Fruit fly (Drosophila melanogaster) whole organism, embryonic: ENCODE results near the gene T48.

Source experiments
- Asciz ChIP-seq: fragments of 200-800 bp; sonication (Bioruptor generic); optimal IDR thresholded peaks from 2 replicates; lab custom pipeline; 2017; ENCODE audit warnings: missing biosample characterization, mild to moderate bottlenecking, missing genetic modification characterization, missing genetic modification reagents
- Blimp-1 ChIP-seq: fragments of 200-800 bp; sonication (Bioruptor generic); optimal IDR thresholded peaks from 3 replicates; lab custom pipeline; 2018; ENCODE audit warnings: missing biosample characterization, missing genetic modification characterization, mild to moderate bottlenecking, moderate library complexity, missing genetic modification reagents
- C15 ChIP-seq: fragments of 200-800 bp; sonication (Bioruptor generic); IDR thresholded peaks from 3 replicates; pipeline ENCODE4 v1.3.6; 2022; ENCODE audit warnings: missing biosample characterization, missing genetic modification characterization
- CG10267 ChIP-seq: fragments of 200-800 bp; sonication (Bioruptor generic); optimal IDR thresholded peaks from 2 replicates; lab custom pipeline; 2018; ENCODE audit warnings: missing biosample characterization, mild to moderate bottlenecking, missing genetic modification characterization, moderate library complexity
- CG10565 ChIP-seq: fragments of 200-800 bp; sonication (Bioruptor generic); optimal IDR thresholded peaks from 3 replicates; lab custom pipeline; 2016; ENCODE audit warnings: missing biosample characterization, mild to moderate bottlenecking, missing genetic modification characterization
- CG10979 ChIP-seq: fragments of 200-800 bp; sonication (Bioruptor generic); optimal IDR thresholded peaks from 2 replicates; lab custom pipeline; 2018; ENCODE audit warnings: missing biosample characterization, mild to moderate bottlenecking, missing genetic modification characterization, moderate library complexity
- CG13296 ChIP-seq: fragments of 200-800 bp; sonication (Bioruptor generic); optimal IDR thresholded peaks from 3 replicates; lab custom pipeline; 2018; ENCODE audit warnings: missing biosample characterization, mild to moderate bottlenecking, missing genetic modification characterization
- CG14014 ChIP-seq: fragments of 200-800 bp; sonication (Bioruptor generic); IDR thresholded peaks from 2 replicates; pipeline ENCODE4 v1.3.6; 2022; ENCODE audit warnings: missing biosample characterization, missing genetic modification characterization
- CG14667 ChIP-seq: fragments of 200-800 bp; sonication (Bioruptor generic); IDR thresholded peaks from 2 replicates; pipeline ENCODE4 v1.3.6; 2022; ENCODE audit warnings: missing biosample characterization, missing genetic modification characterization
- CG14710 ChIP-seq: fragments of 200-800 bp; sonication (Bioruptor generic); optimal IDR thresholded peaks from 3 replicates; lab custom pipeline; 2019; ENCODE audit warnings: missing biosample characterization, mild to moderate bottlenecking, missing genetic modification characterization, moderate library complexity
- CG1602 ChIP-seq: fragments of 200-800 bp; sonication (Bioruptor generic); optimal IDR thresholded peaks from 3 replicates; lab custom pipeline; 2016; ENCODE audit warnings: missing biosample characterization, missing genetic modification characterization
- CG17359 ChIP-seq: fragments of 200-800 bp; sonication (Bioruptor generic); optimal IDR thresholded peaks from 3 replicates; lab custom pipeline; 2018; ENCODE audit warnings: missing biosample characterization, mild to moderate bottlenecking, missing genetic modification characterization, moderate library complexity
- CG2129 ChIP-seq: fragments of 200-800 bp; sonication (Bioruptor generic); IDR thresholded peaks from 2 replicates; pipeline ENCODE4 v1.3.6; 2022; ENCODE audit warnings: missing biosample characterization, missing genetic modification characterization; ENCODE audit not compliant: partially characterized antibody
- CG2199 ChIP-seq: fragments of 200-800 bp; sonication (Bioruptor generic); IDR thresholded peaks from 3 replicates; pipeline ENCODE4 v1.3.6; 2022; ENCODE audit warnings: missing biosample characterization, missing genetic modification characterization
- CG3281 ChIP-seq: fragments of 200-800 bp; sonication (Bioruptor generic); optimal IDR thresholded peaks from 3 replicates; lab custom pipeline; 2017; ENCODE audit warnings: missing biosample characterization, mild to moderate bottlenecking, missing genetic modification characterization
- CG33213 ChIP-seq: fragments of 200-800 bp; sonication (Bioruptor generic); optimal IDR thresholded peaks from 3 replicates; lab custom pipeline; 2016; ENCODE audit warnings: missing biosample characterization, missing genetic modification characterization
- CG3838 ChIP-seq: fragments of 200-800 bp; sonication (Bioruptor generic); optimal IDR thresholded peaks from 3 replicates; lab custom pipeline; 2016; ENCODE audit warnings: missing biosample characterization, missing genetic modification characterization
- CG4360 ChIP-seq: fragments of 200-800 bp; sonication (Bioruptor generic); IDR thresholded peaks from 2 replicates; pipeline ENCODE4 v1.3.6; 2022; ENCODE audit warnings: missing biosample characterization, missing genetic modification characterization
- CG4820 ChIP-seq: fragments of 200-800 bp; sonication (Bioruptor generic); optimal IDR thresholded peaks from 3 replicates; lab custom pipeline; 2016; ENCODE audit warnings: missing biosample characterization, missing genetic modification characterization
- CG4854 ChIP-seq: fragments of 200-800 bp; sonication (Bioruptor generic); optimal IDR thresholded peaks from 2 replicates; lab custom pipeline; 2016; ENCODE audit warnings: missing biosample characterization, missing genetic modification characterization, inconsistent platforms
- CG5245 ChIP-seq: fragments of 200-800 bp; sonication (Bioruptor generic); optimal IDR thresholded peaks from 3 replicates; lab custom pipeline; 2016; ENCODE audit warnings: missing biosample characterization, missing genetic modification characterization
- CG6175 ChIP-seq: fragments of 200-800 bp; sonication (Bioruptor generic); IDR thresholded peaks from 3 replicates; pipeline ENCODE4 v1.3.6; 2022; ENCODE audit warnings: missing biosample characterization, missing genetic modification characterization
- CG6689 ChIP-seq: fragments of 200-800 bp; sonication (Bioruptor generic); IDR thresholded peaks from 2 replicates; pipeline ENCODE4 v1.3.6; 2022; ENCODE audit warnings: missing biosample characterization, missing genetic modification characterization
- CG6854 ChIP-seq: fragments of 200-800 bp; sonication (Bioruptor generic); optimal IDR thresholded peaks from 3 replicates; lab custom pipeline; 2017; ENCODE audit warnings: missing biosample characterization, mild to moderate bottlenecking, missing genetic modification characterization
- CG7357 ChIP-seq: fragments of 200-800 bp; sonication (Bioruptor generic); IDR thresholded peaks from 3 replicates; pipeline ENCODE4 v1.3.6; 2022; ENCODE audit warnings: missing biosample characterization, missing genetic modification characterization
- CG9932 ChIP-seq: fragments of 200-800 bp; sonication (Bioruptor generic); IDR thresholded peaks from 2 replicates; pipeline ENCODE4 v1.3.6; 2022; ENCODE audit warnings: missing biosample characterization, missing genetic modification characterization
- Dll ChIP-seq: fragments of 200-800 bp; sonication (Bioruptor generic); IDR thresholded peaks from 4 replicates; pipeline ENCODE4 v1.3.6; 2022; ENCODE audit warnings: missing biosample characterization, missing genetic modification characterization; ENCODE audit not compliant: partially characterized antibody
- Eip74EF ChIP-seq, 2 experiments: fragments of 200-800 bp in 1 of 2; fragments of >200 bp in 1 of 2; sonication (Bioruptor generic) in 1 of 2; optimal IDR thresholded peaks; 2 replicates each; lab custom pipeline; 2017 to 2019; ENCODE audit warnings: missing biosample characterization in 2 of 2, missing genetic modification characterization in 2 of 2, mild to moderate bottlenecking in 1 of 2, moderate library complexity in 1 of 2
- Ets97D ChIP-seq: fragments of 200-800 bp; sonication (Bioruptor generic); optimal IDR thresholded peaks from 3 replicates; lab custom pipeline; 2016; ENCODE audit warnings: missing biosample characterization, missing genetic modification characterization
- Fer3 ChIP-seq: fragments of 200-800 bp; sonication (Bioruptor generic); optimal IDR thresholded peaks from 2 replicates; lab custom pipeline; 2018; ENCODE audit warnings: missing biosample characterization, mild to moderate bottlenecking, missing genetic modification characterization, moderate library complexity
- H15 ChIP-seq: fragments of 200-800 bp; sonication (Bioruptor generic); IDR thresholded peaks from 3 replicates; pipeline ENCODE4 v1.3.6; 2022; ENCODE audit warnings: missing biosample characterization, missing genetic modification characterization
- Hmx ChIP-seq: fragments of 200-800 bp; sonication (Bioruptor generic); optimal IDR thresholded peaks from 2 replicates; lab custom pipeline; 2016; ENCODE audit warnings: missing biosample characterization, missing genetic modification characterization
- Max ChIP-seq: fragments of 200-800 bp; sonication (Bioruptor generic); optimal IDR thresholded peaks from 2 replicates; lab custom pipeline; 2016; ENCODE audit warnings: missing biosample characterization, mild to moderate bottlenecking, missing genetic modification characterization
- Mrtf ChIP-seq: fragments of 200-800 bp; sonication (Bioruptor generic); IDR thresholded peaks from 3 replicates; pipeline ENCODE4 v1.3.6; 2022; ENCODE audit warnings: missing biosample characterization, missing genetic modification characterization
- NK7.1 ChIP-seq: fragments of 200-800 bp; sonication (Bioruptor generic); optimal IDR thresholded peaks from 3 replicates; lab custom pipeline; 2016; ENCODE audit warnings: missing biosample characterization, missing genetic modification characterization
- Scr ChIP-seq: fragments of 200-800 bp; sonication (Bioruptor generic); IDR thresholded peaks from 2 replicates; pipeline ENCODE4 v1.3.6; 2022; ENCODE audit warnings: missing biosample characterization, missing genetic modification characterization; ENCODE audit not compliant: partially characterized antibody
- Sin3A ChIP-seq: fragments of >200 bp; optimal IDR thresholded peaks from 2 replicates; lab custom pipeline; 2018
- Sox102F ChIP-seq: fragments of 200-800 bp; sonication (Bioruptor generic); optimal IDR thresholded peaks from 2 replicates; lab custom pipeline; 2018; ENCODE audit warnings: missing biosample characterization, mild to moderate bottlenecking, missing genetic modification characterization, moderate library complexity
- Sry-β ChIP-seq: fragments of 200-800 bp; sonication (Bioruptor generic); optimal IDR thresholded peaks from 2 replicates; lab custom pipeline; 2018; ENCODE audit warnings: missing biosample characterization, mild to moderate bottlenecking, missing genetic modification characterization, moderate library complexity
- amos ChIP-seq: fragments of 200-800 bp; sonication (Bioruptor generic); IDR thresholded peaks from 2 replicates; pipeline ENCODE4 v1.3.6; 2022; ENCODE audit warnings: missing biosample characterization, missing genetic modification characterization; ENCODE audit not compliant: partially characterized antibody
- crol ChIP-seq: fragments of 200-800 bp; sonication (Bioruptor generic); IDR thresholded peaks from 2 replicates; pipeline ENCODE4 v1.3.6; 2022; ENCODE audit warnings: missing biosample characterization, missing genetic modification characterization
- dmrt11E ChIP-seq: fragments of 200-800 bp; sonication (Bioruptor generic); optimal IDR thresholded peaks from 3 replicates; lab custom pipeline; 2018; ENCODE audit warnings: missing biosample characterization, mild to moderate bottlenecking, missing genetic modification characterization, moderate library complexity
- fd102C ChIP-seq: fragments of 200-800 bp; sonication (Bioruptor generic); optimal IDR thresholded peaks from 2 replicates; lab custom pipeline; 2018; ENCODE audit warnings: missing biosample characterization, mild to moderate bottlenecking, missing genetic modification characterization, moderate library complexity
- hbn ChIP-seq: fragments of 200-800 bp; sonication (Bioruptor generic); IDR thresholded peaks from 2 replicates; pipeline ENCODE4 v1.3.6; 2022; ENCODE audit warnings: missing biosample characterization, missing genetic modification characterization; ENCODE audit not compliant: partially characterized antibody
- ind ChIP-seq: fragments of 200-800 bp; sonication (Bioruptor generic); optimal IDR thresholded peaks from 3 replicates; lab custom pipeline; 2016; ENCODE audit warnings: missing biosample characterization, missing genetic modification characterization
- lilli ChIP-seq: fragments of 200-800 bp; sonication (Bioruptor generic); optimal IDR thresholded peaks from 3 replicates; lab custom pipeline; 2016; ENCODE audit warnings: missing biosample characterization, missing genetic modification characterization
- lola ChIP-seq, 3 experiments: fragments of >200 bp in 2 of 3; fragments of 200-800 bp in 1 of 3; sonication (Bioruptor generic) in 1 of 3; optimal IDR thresholded peaks; 2 replicates each; lab custom pipeline; 2017 to 2019; ENCODE audit warnings: missing biosample characterization in 3 of 3, missing genetic modification characterization in 3 of 3, mild to moderate bottlenecking in 1 of 3, moderate library complexity in 1 of 3
- stwl ChIP-seq: fragments of 200-800 bp; sonication (Bioruptor generic); optimal IDR thresholded peaks from 3 replicates; lab custom pipeline; 2018; ENCODE audit warnings: missing biosample characterization, mild to moderate bottlenecking, missing genetic modification characterization, moderate library complexity
- toy ChIP-seq: fragments of 200-800 bp; sonication (Bioruptor generic); IDR thresholded peaks from 2 replicates; pipeline ENCODE4 v1.3.6; 2022; ENCODE audit warnings: missing biosample characterization, missing genetic modification characterization
- usp ChIP-seq: fragments of >200 bp; optimal IDR thresholded peaks from 2 replicates; lab custom pipeline; 2017; ENCODE audit warnings: missing biosample characterization, missing genetic modification characterization
- zen ChIP-seq: fragments of 200-800 bp; sonication (Bioruptor generic); optimal IDR thresholded peaks from 3 replicates; lab custom pipeline; 2018; ENCODE audit warnings: missing biosample characterization, mild to moderate bottlenecking, missing genetic modification characterization, moderate library complexity

The T48 gene

dm6 chr3R:26892764-26893163 lies 11.2 kb downstream of the T48 start (continued):
- TF ChIP-seq CG7357: no peak
- no peak for TF ChIP-seq Dll (GFP tag; lab: Robert Waterston, UW)
- no peak for TF ChIP-seq Asciz (GFP tag; lab: Kevin White, UChicago)
- no peak for TF ChIP-seq Scr (GFP tag; lab: Robert Waterston, UW)
- 0 out of 3 replicates have a peak, but pooled peaks have one; percentile 9 for TF ChIP-seq H15
- peak; percentile 17 for TF ChIP-seq lilli
- peak; percentile 7 for TF ChIP-seq CG1602 (GFP tag; lab: Kevin White, UChicago)
- peak; percentile 33 for TF ChIP-seq dmrt11E (tag; lab: Kevin White, UChicago)
- no peak for TF ChIP-seq Fer3
- TF ChIP-seq Mrtf (GFP tag; lab: Robert Waterston, UW): no peak
- no peak for TF ChIP-seq CG13296 (GFP tag; lab: Kevin White, UChicago)
- TF ChIP-seq CG3838 (GFP tag; lab: Kevin White, UChicago): no peak
- no peak for TF ChIP-seq stwl (tag; lab: Kevin White, UChicago)
- no peak for TF ChIP-seq CG6175 (GFP tag; lab: Robert Waterston, UW)
- peak; percentile 22 for TF ChIP-seq Blimp-1 (GFP tag; lab: Kevin White, UChicago)
- TF ChIP-seq ind: no peak
- no peak for TF ChIP-seq CG4820
- no peak for TF ChIP-seq Sin3A (lab: Kevin White, UChicago)
- TF ChIP-seq CG14667 (GFP tag; lab: Robert Waterston, UW): 0 out of 2 replicates have a peak, but pooled peaks have one; percentile 17
- TF ChIP-seq fd102C (GFP tag; lab: Kevin White, UChicago): no peak
- no peak for TF ChIP-seq CG2199
- TF ChIP-seq CG10565 (GFP tag; lab: Kevin White, UChicago): no peak
- no peak for TF ChIP-seq CG2129 (GFP tag; lab: Robert Waterston, UW)
- no peak for TF ChIP-seq CG5245
- TF ChIP-seq toy (GFP tag; lab: Robert Waterston, UW): no peak
- no peak for TF ChIP-seq CG4360 (GFP tag; lab: Robert Waterston, UW)
- no peak for TF ChIP-seq Max
- TF ChIP-seq CG14710 (tag; lab: Kevin White, UChicago): no peak
- no peak for TF ChIP-seq usp (GFP tag; lab: Kevin White, UChicago)
- TF ChIP-seq CG6854 (GFP tag; lab: Kevin White, UChicago): no peak
- TF ChIP-seq Eip74EF (GFP tag; optimal IDR thresholded peaks at IDR 0.05; lab: Kevin White, UChicago): peak in 1 of 2 experiments; percentile 2
- peak; percentile 38 for TF ChIP-seq CG10979 (tag; lab: Kevin White, UChicago)
- TF ChIP-seq CG9932 (GFP tag; lab: Robert Waterston, UW): no peak
- peak; percentile 61 for TF ChIP-seq Sox102F (GFP tag; lab: Kevin White, UChicago)
- TF ChIP-seq amos (GFP tag; lab: Robert Waterston, UW): no peak
- no peak for TF ChIP-seq zen
- TF ChIP-seq NK7.1: no peak
- TF ChIP-seq C15 (GFP tag; lab: Robert Waterston, UW): no peak
- peak in 1 of 3 experiments; percentile 31 for TF ChIP-seq lola (GFP tag; optimal IDR thresholded peaks at IDR 0.05; lab: Kevin White, UChicago)
- TF ChIP-seq CG14014 (GFP tag; lab: Robert Waterston, UW): peak; percentile 33; the same call in 1 of the 2 replicates
- TF ChIP-seq CG10267 (tag; lab: Kevin White, UChicago): peak; percentile 1
- no peak for TF ChIP-seq CG4854 (GFP tag; lab: Kevin White, UChicago)
- no peak for TF ChIP-seq crol (GFP tag; lab: Robert Waterston, UW)
- no peak for TF ChIP-seq CG33213 (GFP tag; lab: Kevin White, UChicago)
- peak; percentile 7 for TF ChIP-seq Ets97D (GFP tag; lab: Kevin White, UChicago)
- TF ChIP-seq Sry-β (GFP tag; lab: Kevin White, UChicago): no peak
- no peak for TF ChIP-seq hbn (GFP tag; lab: Robert Waterston, UW)
- TF ChIP-seq CG17359 (tag; lab: Kevin White, UChicago): no peak
- TF ChIP-seq CG6689: no peak
- TF ChIP-seq Hmx (GFP tag; lab: Kevin White, UChicago): no peak
- no peak for TF ChIP-seq CG3281
